Worm (Caenorhabditis elegans): ENCODE measurements around the gene Y41D4B.17.

The Y41D4B.17 gene

DNA sequence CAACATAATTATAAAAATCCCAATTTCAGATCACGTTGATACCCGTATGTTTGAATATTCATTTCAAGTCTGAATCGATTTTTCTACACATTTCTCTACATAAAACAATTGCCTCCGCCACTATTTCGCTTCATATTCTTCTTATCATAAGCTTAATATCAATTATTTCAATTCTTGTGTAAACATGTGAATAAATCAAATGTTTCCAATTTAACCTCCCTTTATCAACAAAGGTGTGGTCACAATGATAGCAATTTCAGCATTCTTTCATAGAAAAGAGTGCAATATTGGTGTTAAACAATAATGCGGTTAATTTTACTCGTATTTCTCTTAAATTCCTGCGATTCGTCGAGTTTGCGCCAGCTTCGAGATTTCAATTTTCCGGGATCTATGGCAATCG is at the start of gene Y41D4B.17:
Gene Y41D4B.17, plus strand, starts transcription at position 174 of the 400 bp plus-strand sequence.
- TF ChIP-seq unc-62 (GFP tag; optimal IDR thresholded peaks at IDR 0.05) = no peak

- TF ChIP-seq unc-62 (GFP tag; optimal IDR thresholded peaks at IDR 0.05) = no peak
Observed at ce11 chrIV:1510241-1510640, 49.7 kb upstream of the Y41D4B.17 start, which contains the start of gene txt-4. Gene txt-4, plus strand, starts transcription at chrIV:1510564.

DNA sequence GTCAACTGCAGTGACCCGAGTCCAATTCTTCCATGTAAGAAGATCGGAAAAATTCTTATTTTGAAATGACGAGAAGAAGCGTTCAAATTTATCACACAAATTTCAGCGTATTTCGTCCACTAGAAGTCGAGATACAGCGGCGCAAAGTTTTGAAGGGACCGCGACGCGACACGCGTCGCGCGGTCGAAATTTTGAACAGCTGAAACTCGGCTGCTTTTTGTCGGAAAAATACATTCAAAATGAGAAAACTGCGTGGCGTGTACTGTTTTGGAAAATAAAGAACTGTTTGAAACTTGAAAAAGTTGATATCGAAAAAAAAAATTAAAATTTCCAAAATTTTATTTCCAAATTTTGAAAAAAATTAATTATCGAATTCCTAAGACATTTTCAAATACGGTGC is 47.0 kb upstream of the Y41D4B.17 start:
- TF ChIP-seq unc-62 (GFP tag; optimal IDR thresholded peaks at IDR 0.05) = no peak

- no peak for TF ChIP-seq unc-62 (GFP tag; optimal IDR thresholded peaks at IDR 0.05)
Observed at ce11 chrIV:1514415-1514814, 45.5 kb upstream of the Y41D4B.17 start.

- TF ChIP-seq unc-62 (GFP tag; optimal IDR thresholded peaks at IDR 0.05) = no peak
Observed at ce11 chrIV:1515891-1516290, 44.0 kb upstream of the Y41D4B.17 start.

- TF ChIP-seq unc-62 (GFP tag; optimal IDR thresholded peaks at IDR 0.05) = no peak
Observed at ce11 chrIV:1516527-1516926, 43.4 kb upstream of the Y41D4B.17 start, which contains the start of gene clec-172. Gene clec-172, minus strand, starts transcription at chrIV:1516627.

ce11 chrIV:1521224-1521623 is 38.7 kb upstream of the Y41D4B.17 start, which contains the start of gene K03H6.4:
Gene K03H6.4, minus strand, starts transcription at chrIV:1521324.
- TF ChIP-seq unc-62 (GFP tag; optimal IDR thresholded peaks at IDR 0.05) = no peak

DNA sequence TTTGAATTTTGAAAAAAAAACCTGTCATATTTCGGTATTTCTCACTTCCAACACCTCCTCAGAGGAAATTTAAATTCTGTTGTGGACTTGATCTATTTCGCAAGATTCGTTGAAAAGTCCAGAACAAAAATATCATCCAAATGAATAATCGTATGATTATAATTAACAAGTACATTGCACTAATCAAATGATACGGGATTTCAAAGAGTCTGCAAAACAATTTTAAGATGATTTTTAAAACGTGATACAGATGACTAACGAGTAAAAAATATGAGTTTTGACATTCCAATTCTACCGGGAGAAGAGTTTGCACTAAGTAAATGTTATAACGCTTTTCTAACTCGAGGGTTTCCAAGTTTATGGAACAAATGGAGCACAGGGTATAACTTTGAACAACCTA is 37.5 kb upstream of the Y41D4B.17 start:
- TF ChIP-seq unc-62 (GFP tag; optimal IDR thresholded peaks at IDR 0.05) = no peak

- TF ChIP-seq unc-62 (GFP tag; optimal IDR thresholded peaks at IDR 0.05) = no peak
Observed at ce11 chrIV:1523418-1523817, 36.5 kb upstream of the Y41D4B.17 start, which contains the start of gene K03H6.1. Gene K03H6.1, plus strand, starts transcription at chrIV:1523718.

ce11 chrIV:1536316-1536715 is 23.6 kb upstream of the Y41D4B.17 start, which contains the start of gene K03H6.5:
Gene K03H6.5, minus strand, starts transcription at chrIV:1536416.
- no peak for TF ChIP-seq unc-62 (GFP tag; optimal IDR thresholded peaks at IDR 0.05)

DNA sequence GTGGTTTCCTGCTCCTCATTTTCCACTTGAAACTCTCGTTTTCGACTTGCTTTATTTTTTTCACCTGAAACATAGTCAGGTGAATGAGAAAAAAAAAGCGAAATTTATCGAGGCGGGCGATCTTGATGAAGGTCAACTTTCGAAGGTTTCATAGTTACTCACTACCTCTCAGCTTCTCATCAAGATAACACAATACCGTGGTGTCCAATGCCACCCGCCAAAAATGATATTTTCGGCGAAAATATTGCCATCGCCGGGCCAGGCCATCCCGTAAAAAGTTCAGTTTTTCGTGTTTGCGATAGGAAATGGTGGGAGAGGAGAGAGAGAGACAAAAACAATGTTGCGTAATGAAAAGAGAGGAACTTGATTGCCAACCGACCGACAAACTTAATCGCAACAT is 12.8 kb upstream of the Y41D4B.17 start:
- no peak for TF ChIP-seq unc-62 (GFP tag; optimal IDR thresholded peaks at IDR 0.05)

- TF ChIP-seq unc-62 (GFP tag; optimal IDR thresholded peaks at IDR 0.05) = no peak
Observed at ce11 chrIV:1548457-1548861, 11.4 kb upstream of the Y41D4B.17 start, which contains the start of gene col-107. Gene col-107, plus strand, starts transcription at chrIV:1548721.

DNA sequence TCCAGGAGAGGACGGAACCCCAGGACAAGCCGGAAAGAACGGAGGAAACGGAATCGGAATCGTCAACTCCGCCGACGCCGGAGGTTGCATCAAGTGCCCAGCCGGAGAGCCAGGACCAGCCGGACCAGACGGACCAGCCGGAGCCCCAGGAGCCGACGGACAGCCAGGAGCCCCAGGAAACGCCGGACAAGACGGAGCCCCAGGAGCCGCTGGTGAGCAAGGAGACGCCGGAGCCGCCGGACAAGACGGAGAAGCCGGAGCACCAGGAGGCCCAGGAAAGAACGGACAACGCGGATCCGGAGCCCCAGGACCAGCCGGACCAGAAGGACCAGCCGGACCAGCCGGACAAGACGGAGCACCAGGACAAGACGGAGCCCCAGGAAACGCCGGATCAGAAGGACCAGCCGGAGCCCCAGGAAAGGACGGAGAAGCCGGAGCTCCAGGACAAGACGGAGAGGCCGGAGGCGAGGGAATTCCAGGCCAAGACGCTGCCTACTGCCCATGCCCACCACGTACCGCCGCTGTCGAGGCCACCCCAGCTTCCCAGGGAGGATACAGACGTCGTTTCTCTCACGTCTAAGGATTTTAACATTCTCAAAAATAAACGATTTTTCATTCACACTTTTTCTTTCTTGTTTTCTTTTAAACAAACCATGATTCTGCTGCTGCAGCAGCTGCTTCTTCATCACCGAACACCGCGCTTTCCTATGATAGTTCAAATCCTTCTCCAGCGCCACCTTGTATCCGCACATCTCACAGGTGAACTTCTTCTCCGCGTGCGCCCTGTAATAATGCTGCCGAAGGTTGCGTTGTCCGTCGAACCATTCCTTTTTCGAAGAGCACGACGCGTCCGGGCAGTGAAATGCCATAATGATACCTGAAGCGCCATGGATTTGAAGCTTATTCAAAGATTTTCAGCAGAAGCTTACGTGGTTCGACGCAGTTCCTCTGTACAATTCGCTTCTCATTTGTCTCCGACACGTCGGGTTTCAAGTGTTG is 10.5 kb upstream of the Y41D4B.17 start:
- TF ChIP-seq unc-62 (GFP tag; optimal IDR thresholded peaks at IDR 0.05) = no peak

- TF ChIP-seq unc-62 (GFP tag; optimal IDR thresholded peaks at IDR 0.05) = no peak
Observed at ce11 chrIV:1550131-1550530, 9.8 kb upstream of the Y41D4B.17 start, which contains the start of gene C34H4.5. Gene C34H4.5, minus strand, starts transcription at chrIV:1550231.

DNA sequence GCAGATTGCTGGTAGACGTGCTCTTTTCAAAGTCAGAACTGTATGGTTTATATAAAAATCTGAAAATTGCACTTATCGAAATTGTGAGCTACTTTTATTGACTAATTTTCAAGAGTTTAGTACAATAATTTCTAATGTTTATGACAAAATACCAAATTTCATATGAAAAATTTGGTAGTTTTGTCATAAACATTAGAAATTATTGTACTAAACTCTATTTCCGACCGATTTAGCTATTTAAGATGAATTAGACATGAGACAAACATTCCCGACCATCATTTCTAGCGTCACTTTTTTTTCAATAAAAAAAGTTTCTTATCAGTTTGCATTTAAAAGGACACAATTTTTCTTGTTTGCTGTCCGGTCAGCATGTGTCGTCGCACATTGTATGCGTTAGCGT is 9.3 kb upstream of the Y41D4B.17 start, which contains the start of gene tag-244:
Gene tag-244, plus strand, starts transcription at position 301 of the 400 bp plus-strand sequence.
- TF ChIP-seq unc-62 (GFP tag; optimal IDR thresholded peaks at IDR 0.05) = no peak

DNA sequence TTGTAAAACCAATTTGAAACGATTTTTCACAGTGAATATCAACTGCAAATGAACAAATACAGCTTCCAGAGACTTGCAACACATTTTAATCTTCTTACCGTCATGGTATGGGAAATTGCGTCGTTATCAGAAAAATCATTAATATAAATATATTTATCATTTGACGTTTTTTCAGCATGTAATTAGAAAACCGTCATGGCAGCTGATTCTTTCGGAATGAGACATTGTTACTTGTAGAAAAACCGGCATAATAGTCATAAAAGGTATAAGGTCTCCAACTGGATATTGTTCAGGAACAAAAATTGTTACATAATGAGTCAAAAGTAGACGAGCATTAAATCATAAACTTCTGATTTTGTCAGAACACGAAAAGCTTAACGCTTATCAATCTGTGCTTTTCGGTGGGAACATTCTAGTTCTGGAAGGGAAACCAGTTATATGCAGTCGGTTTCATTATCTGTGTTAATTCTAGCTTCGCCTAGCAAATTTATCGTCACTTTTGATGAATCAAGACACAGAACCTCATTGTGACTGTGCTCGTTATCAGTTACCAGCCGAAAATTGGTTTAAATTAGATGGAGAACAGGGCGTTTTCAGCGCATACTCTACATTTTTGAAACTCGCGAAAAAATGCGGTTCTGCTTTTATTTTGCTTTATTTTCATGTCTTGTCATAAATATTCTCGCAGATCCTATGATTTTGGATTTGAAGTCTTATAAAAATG is 6.5 kb upstream of the Y41D4B.17 start, which contains the start of gene C34H4.2:
Gene C34H4.2, plus strand, starts transcription at position 558 of the 724 bp plus-strand sequence.
- no peak for TF ChIP-seq unc-62 (GFP tag; optimal IDR thresholded peaks at IDR 0.05)
